Worm (Caenorhabditis elegans): ENCODE results near the gene frpr-1.

Gene frpr-1

DNA sequence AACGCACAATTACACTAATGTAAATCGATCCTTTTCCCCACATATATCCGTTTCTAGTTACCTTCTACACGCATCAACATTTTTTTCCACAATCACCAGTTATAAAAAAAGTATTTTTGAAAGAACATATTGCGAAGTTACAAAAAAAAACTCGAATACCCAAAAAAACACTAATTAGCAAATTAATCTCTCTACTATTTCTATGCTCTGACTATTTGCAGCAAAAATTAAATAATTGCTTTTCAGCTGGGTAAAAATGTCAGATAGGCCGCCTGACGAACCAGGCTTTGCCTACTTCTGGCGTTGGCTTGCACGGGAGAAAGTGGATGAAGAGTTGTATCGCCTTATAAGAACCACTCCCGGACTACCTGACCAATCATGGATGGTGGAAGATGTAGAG lies 19.2 kb downstream of the frpr-1 start, which contains the start of gene K07E3.1:
TSS of gene K07E3.1 (plus strand) at position 247 of the 400 bp plus-strand sequence.
- no peak for TF ChIP-seq ceh-28 (tag; optimal IDR thresholded peaks at IDR 0.05)
- peak; percentile 57 for TF ChIP-seq aha-1 (tag)

DNA sequence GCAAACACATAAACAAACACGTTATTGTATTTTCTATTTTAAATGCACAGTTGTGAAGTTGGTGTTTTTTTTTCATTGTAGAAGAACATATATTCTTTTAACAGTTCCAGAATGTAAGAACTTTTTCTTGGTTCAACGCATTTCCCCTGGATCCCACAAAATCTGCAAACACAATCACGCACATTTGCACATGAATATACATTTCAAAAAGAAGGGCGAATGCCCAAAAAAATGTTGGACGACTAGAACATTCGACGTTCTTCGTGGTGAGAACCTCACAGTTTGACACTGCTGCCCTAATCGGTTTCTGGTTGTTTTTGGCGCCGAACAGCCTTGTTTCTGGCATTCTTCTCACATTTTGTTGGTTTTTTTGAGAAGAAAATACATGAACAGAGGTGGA lies 19.9 kb downstream of the frpr-1 start:
- TF ChIP-seq ZK337.2 (GFP tag; IDR thresholded peaks at IDR 0.05) (no peak), ctbp-1 (GFP tag; IDR thresholded peaks at IDR 0.05) (0 out of 2 replicates have a peak, but pooled peaks have one; percentile 19), F10B5.3 (tag; optimal IDR thresholded peaks at IDR 0.05) (no peak), aly-2 (tag; optimal IDR thresholded peaks at IDR 0.05) (no peak), aha-1 (tag) (peak; percentile 47), lin-39 (tag; optimal IDR thresholded peaks at IDR 0.05) (no peak), lsy-2 (tag; optimal IDR thresholded peaks at IDR 0.05) (no peak), nhr-237 (tag; optimal IDR thresholded peaks at IDR 0.05) (no peak), Y105C5A.15 (GFP tag; IDR thresholded peaks at IDR 0.05) (no peak), R02D3.7 (tag; optimal IDR thresholded peaks at IDR 0.05) (no peak), snpc-1.2 (GFP tag; IDR thresholded peaks at IDR 0.05) (no peak), T26A8.4 (GFP tag; IDR thresholded peaks at IDR 0.05) (0 out of 2 replicates have a peak, but pooled peaks have one; percentile 51), nhr-77 (tag; optimal IDR thresholded peaks at IDR 0.05) (peak; percentile 26), daf-16 (GFP tag; optimal IDR thresholded peaks at IDR 0.05) (no peak), daf-16 (tag; optimal IDR thresholded peaks at IDR 0.05) (peak; percentile 54), hlh-11 (tag; optimal IDR thresholded peaks at IDR 0.05) (peak; percentile 57), arid-1 (GFP tag; conservative IDR thresholded peaks at IDR 0.05) (no peak), saeg-2 (GFP tag; IDR thresholded peaks at IDR 0.05) (no peak), nhr-48 (tag; optimal IDR thresholded peaks at IDR 0.05) (no peak), dve-1 (tag; optimal IDR thresholded peaks at IDR 0.05; ENCODE audit: insufficient read depth) (peak; percentile 80), hlh-30 (tag; optimal IDR thresholded peaks at IDR 0.05; ENCODE audit: insufficient read depth) (peak; percentile 8), nhr-11 (tag; optimal IDR thresholded peaks at IDR 0.05) (peak; percentile 43), zip-11 (GFP tag; IDR thresholded peaks at IDR 0.05) (no peak), hmg-1.1 (GFP tag; IDR thresholded peaks at IDR 0.05) (peak; percentile 70), pha-4 (GFP tag; IDR thresholded peaks at IDR 0.05) (no peak), pha-4 (tag; optimal IDR thresholded peaks at IDR 0.05) (peak; percentile 1), hif-1 (tag; optimal IDR thresholded peaks at IDR 0.05) (no peak), nhr-28 (tag; optimal IDR thresholded peaks at IDR 0.05) (no peak), fos-1 (tag; optimal IDR thresholded peaks at IDR 0.05) (no peak), rbr-2 (tag; optimal IDR thresholded peaks at IDR 0.05) (peak; percentile 8), mep-1 (tag; optimal IDR thresholded peaks at IDR 0.05) (peak; percentile 75), mes-2 (tag; optimal IDR thresholded peaks at IDR 0.05; ENCODE audit: poor library complexity, severe bottlenecking) (peak; percentile 71), zip-2 (tag; optimal IDR thresholded peaks at IDR 0.05) (peak; percentile 18), T20F7.1 (GFP tag; optimal IDR thresholded peaks at IDR 0.05) (no peak), lin-29 (GFP tag; IDR thresholded peaks at IDR 0.05) (no peak), dpl-1 (GFP tag; optimal IDR thresholded peaks at IDR 0.05) (peak; percentile 55), nhr-102 (tag; optimal IDR thresholded peaks at IDR 0.05) (no peak), lin-15B (tag; optimal IDR thresholded peaks at IDR 0.05) (no peak), F44E2.7 (GFP tag; IDR thresholded peaks at IDR 0.05) (no peak), tag-97 (GFP tag; IDR thresholded peaks at IDR 0.05) (no peak), ztf-7 (tag; optimal IDR thresholded peaks at IDR 0.05) (no peak), gei-8 (GFP tag; optimal IDR thresholded peaks at IDR 0.05) (no peak)
